Worm (Caenorhabditis elegans) whole organism, L3 larva: Measurements from ENCODE around the gene C30B5.17.

Source experiments
- R02D3.7 ChIP-seq: fragments of 150-350 bp; optimal IDR thresholded peaks from 2 replicates; lab custom pipeline; 2014; ENCODE audit warnings: missing biosample characterization, missing genetic modification characterization
- ZK546.5 ChIP-seq: sonication (generic microtip); optimal IDR thresholded peaks from 2 replicates; lab custom pipeline; 2017; ENCODE audit warnings: missing biosample characterization, missing genetic modification characterization
- ama-1 ChIP-seq: fragments of 150-350 bp; optimal IDR thresholded peaks from 2 replicates; lab custom pipeline; 2018
- ceh-16 ChIP-seq: sonication (generic microtip); optimal IDR thresholded peaks from 2 replicates; lab custom pipeline; 2017; ENCODE audit warnings: missing biosample characterization, missing genetic modification characterization
- ceh-28 ChIP-seq: fragments of 150-350 bp; optimal IDR thresholded peaks from 2 replicates; lab custom pipeline; 2014; ENCODE audit warnings: missing biosample characterization, missing genetic modification reagents, missing genetic modification characterization
- ceh-82 ChIP-seq: fragments of 150-350 bp; optimal IDR thresholded peaks from 2 replicates; lab custom pipeline; 2014; ENCODE audit warnings: missing biosample characterization, missing genetic modification characterization
- ceh-9 ChIP-seq: sonication (generic microtip); optimal IDR thresholded peaks from 2 replicates; lab custom pipeline; 2018; ENCODE audit warnings: missing biosample characterization, missing genetic modification characterization
- daf-12 ChIP-seq: fragments of 150-350 bp; optimal IDR thresholded peaks from 2 replicates; lab custom pipeline; 2014; ENCODE audit warnings: missing biosample characterization, missing genetic modification reagents, missing genetic modification characterization
- egl-5 ChIP-seq: fragments of 150-350 bp; optimal IDR thresholded peaks from 2 replicates; lab custom pipeline; 2017; ENCODE audit warnings: missing biosample characterization, missing genetic modification reagents, missing genetic modification characterization, inconsistent platforms
- elt-1 ChIP-seq: fragments of 150-350 bp; optimal IDR thresholded peaks from 2 replicates; lab custom pipeline; 2014; ENCODE audit warnings: missing biosample characterization, missing genetic modification characterization
- eor-1 ChIP-seq, 2 experiments: fragments of 150-350 bp; optimal IDR thresholded peaks; 2 replicates each; lab custom pipeline; 2014 to 2018; ENCODE audit warnings: missing biosample characterization in 2 of 2, missing genetic modification characterization in 2 of 2
- fkh-10 ChIP-seq: sonication (generic microtip); optimal IDR thresholded peaks from 2 replicates; lab custom pipeline; 2017; ENCODE audit warnings: missing biosample characterization, missing genetic modification reagents, missing genetic modification characterization
- fkh-2 ChIP-seq: fragments of 150-350 bp; optimal IDR thresholded peaks from 2 replicates; lab custom pipeline; 2014; ENCODE audit warnings: missing biosample characterization, missing genetic modification reagents, missing genetic modification characterization
- hmg-11 ChIP-seq: sonication (generic microtip); optimal IDR thresholded peaks from 2 replicates; lab custom pipeline; 2016; ENCODE audit warnings: missing genetic modification characterization, missing compliant biosample characterization
- jun-1 ChIP-seq: fragments of 150-350 bp; optimal IDR thresholded peaks from 2 replicates; lab custom pipeline; 2014; ENCODE audit warnings: missing biosample characterization, missing genetic modification reagents, missing genetic modification characterization
- lin-15B ChIP-seq: fragments of 150-350 bp; optimal IDR thresholded peaks from 2 replicates; lab custom pipeline; 2014; ENCODE audit warnings: missing biosample characterization, missing genetic modification characterization
- lin-39 ChIP-seq: fragments of 150-350 bp; optimal IDR thresholded peaks from 2 replicates; lab custom pipeline; 2018; ENCODE audit warnings: missing biosample characterization, missing genetic modification reagents, missing genetic modification characterization
- lsy-12 ChIP-seq: sonication (generic microtip); optimal IDR thresholded peaks from 2 replicates; lab custom pipeline; 2016; ENCODE audit warnings: mild to moderate bottlenecking, missing genetic modification characterization, missing compliant biosample characterization
- mdl-1 ChIP-seq: fragments of 150-350 bp; optimal IDR thresholded peaks from 2 replicates; lab custom pipeline; 2014; ENCODE audit warnings: missing biosample characterization, missing genetic modification characterization
- mml-1 ChIP-seq: fragments of 150-350 bp; sonication (generic microtip); optimal IDR thresholded peaks from 3 replicates; lab custom pipeline; 2014; ENCODE audit warnings: missing biosample characterization, missing genetic modification characterization
- nfya-1 ChIP-seq: sonication (generic microtip); optimal IDR thresholded peaks from 2 replicates; lab custom pipeline; 2017; ENCODE audit warnings: missing genetic modification characterization, mild to moderate bottlenecking, missing compliant biosample characterization, antibody characterized with exemption, moderate library complexity; ENCODE audit not compliant: insufficient read depth
- nhr-11 ChIP-seq: fragments of 150-350 bp; optimal IDR thresholded peaks from 2 replicates; lab custom pipeline; 2014; ENCODE audit warnings: missing biosample characterization, missing genetic modification characterization
- nhr-12 ChIP-seq: fragments of 150-350 bp; optimal IDR thresholded peaks from 2 replicates; lab custom pipeline; 2014; ENCODE audit warnings: missing biosample characterization, missing genetic modification characterization
- nhr-237 ChIP-seq: fragments of 150-350 bp; optimal IDR thresholded peaks from 2 replicates; lab custom pipeline; 2014; ENCODE audit warnings: missing biosample characterization, missing genetic modification characterization
- nhr-25 ChIP-seq: sonication (generic microtip); optimal IDR thresholded peaks from 2 replicates; lab custom pipeline; 2017; ENCODE audit warnings: missing biosample characterization, missing genetic modification characterization
- nhr-77 ChIP-seq: fragments of 150-350 bp; optimal IDR thresholded peaks from 2 replicates; lab custom pipeline; 2014; ENCODE audit warnings: missing biosample characterization, missing genetic modification characterization
- pha-4 ChIP-seq: fragments of 150-350 bp; optimal IDR thresholded peaks from 2 replicates; lab custom pipeline; 2014; ENCODE audit warnings: missing biosample characterization, missing genetic modification reagents, missing genetic modification characterization
- pqm-1 ChIP-seq: fragments of 150-350 bp; optimal IDR thresholded peaks from 2 replicates; lab custom pipeline; 2017; ENCODE audit warnings: missing biosample characterization, missing genetic modification characterization, inconsistent platforms
- snpc-4 ChIP-seq: fragments of 150-350 bp; optimal IDR thresholded peaks from 2 replicates; lab custom pipeline; 2014; ENCODE audit warnings: missing biosample characterization, missing genetic modification characterization
- tbx-2 ChIP-seq: sonication (generic microtip); optimal IDR thresholded peaks from 2 replicates; lab custom pipeline; 2016; ENCODE audit warnings: mild to moderate bottlenecking, missing genetic modification characterization, missing compliant biosample characterization
- unc-62 ChIP-seq: fragments of 150-350 bp; sonication (generic microtip); optimal IDR thresholded peaks from 4 replicates; lab custom pipeline; 2014; ENCODE audit warnings: missing biosample characterization, missing genetic modification reagents, missing genetic modification characterization
- zag-1 ChIP-seq: fragments of 150-350 bp; optimal IDR thresholded peaks from 2 replicates; lab custom pipeline; 2014; ENCODE audit warnings: missing biosample characterization, missing genetic modification characterization
- ztf-11 ChIP-seq: fragments of 150-350 bp; optimal IDR thresholded peaks from 2 replicates; lab custom pipeline; 2014; ENCODE audit warnings: missing biosample characterization, missing genetic modification characterization

The C30B5.17 gene

ce11 chrII:6170236-6170635 is 32.6 kb downstream of the C30B5.17 start:
- TF ChIP-seq lin-39 (peak; percentile 10), lin-15B (tag; lab: Kevin White, UChicago) (no peak), egl-5 (peak; percentile 54), unc-62 (GFP tag; lab: Kevin White, UChicago) (no peak), ztf-11 (tag; lab: Kevin White, UChicago) (no peak), ceh-16 (tag; lab: Kevin White, UChicago) (no peak), lsy-12 (tag; lab: Kevin White, UChicago) (no peak), zag-1 (tag; lab: Kevin White, UChicago) (no peak)

ce11 chrII:6169156-6169555 is 33.7 kb downstream of the C30B5.17 start, which contains the start of gene hst-3.1:
Gene hst-3.1 (minus strand): TSS chrII:6169256.
- TF ChIP-seq daf-12 (tag; lab: Kevin White, UChicago) (no peak), pqm-1 (tag; lab: Kevin White, UChicago) (no peak), ceh-28 (tag; lab: Kevin White, UChicago) (no peak), elt-1 (tag; lab: Kevin White, UChicago) (no peak), fkh-10 (no peak)

DNA sequence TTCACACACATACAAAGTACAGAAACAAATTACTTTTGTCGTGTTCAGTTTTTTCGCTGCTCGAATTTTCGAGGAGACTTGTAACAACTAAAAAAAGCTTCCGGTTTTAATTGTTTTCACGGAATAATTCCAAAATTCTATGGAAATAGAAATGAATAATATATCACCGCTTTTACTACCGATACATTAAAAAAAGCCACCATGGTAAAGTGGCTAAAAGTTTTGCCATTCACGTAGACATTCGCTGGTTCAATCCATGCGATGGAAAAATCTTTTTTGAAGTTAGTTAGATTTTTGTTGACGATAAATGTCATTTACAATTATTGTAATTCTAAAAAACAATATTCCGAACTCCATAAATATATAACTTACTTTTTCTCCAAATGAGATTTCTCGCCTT is 34.1 kb downstream of the C30B5.17 start:
- TF ChIP-seq snpc-4 (tag; lab: Kevin White, UChicago) (no peak), eor-1 (tag; optimal IDR thresholded peaks at IDR 0.05; lab: Kevin White, UChicago) (no peak), mdl-1 (tag; lab: Kevin White, UChicago) (no peak), nhr-77 (tag; lab: Kevin White, UChicago) (no peak), fkh-2 (tag; lab: Kevin White, UChicago) (no peak), pha-4 (tag; lab: Kevin White, UChicago) (no peak), lin-15B (tag; lab: Kevin White, UChicago) (no peak), nhr-11 (tag; lab: Kevin White, UChicago) (no peak)

DNA sequence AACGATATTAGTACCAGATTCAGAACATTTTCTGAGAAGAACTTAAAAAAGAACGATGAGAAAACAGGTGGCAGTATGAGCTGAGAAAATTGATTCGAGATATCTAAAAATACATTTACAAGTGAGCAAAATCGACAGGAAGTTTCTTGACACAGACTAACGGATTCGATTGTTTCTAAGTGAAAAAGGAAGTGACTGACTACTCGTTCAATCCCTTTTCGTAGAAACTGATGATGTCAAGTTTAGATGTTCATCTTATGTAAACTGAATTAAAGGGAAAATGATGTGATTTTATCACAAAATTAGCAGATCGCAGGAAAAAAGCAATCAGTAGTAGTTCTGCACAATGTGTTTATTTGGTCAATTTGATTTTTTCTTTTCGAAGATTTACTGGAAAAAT is 37.7 kb downstream of the C30B5.17 start:
- TF ChIP-seq fkh-10 (peak; percentile 68), ceh-82 (tag; lab: Kevin White, UChicago) (no peak)
- TF ChIP-seq, all 47 proteins: peak for 1

- TF ChIP-seq lin-39 (no peak), zag-1 (tag; lab: Kevin White, UChicago) (no peak), tbx-2 (tag; lab: Kevin White, UChicago) (no peak), nhr-237 (tag; lab: Kevin White, UChicago) (no peak), nfya-1 (tag; lab: Kevin White, UChicago) (no peak), elt-1 (tag; lab: Kevin White, UChicago) (no peak)
Measured at ce11 chrII:6160994-6161393, 41.8 kb downstream of the C30B5.17 start, which contains the start of gene exp-1. Gene exp-1 (minus strand): TSS chrII:6161094.

DNA sequence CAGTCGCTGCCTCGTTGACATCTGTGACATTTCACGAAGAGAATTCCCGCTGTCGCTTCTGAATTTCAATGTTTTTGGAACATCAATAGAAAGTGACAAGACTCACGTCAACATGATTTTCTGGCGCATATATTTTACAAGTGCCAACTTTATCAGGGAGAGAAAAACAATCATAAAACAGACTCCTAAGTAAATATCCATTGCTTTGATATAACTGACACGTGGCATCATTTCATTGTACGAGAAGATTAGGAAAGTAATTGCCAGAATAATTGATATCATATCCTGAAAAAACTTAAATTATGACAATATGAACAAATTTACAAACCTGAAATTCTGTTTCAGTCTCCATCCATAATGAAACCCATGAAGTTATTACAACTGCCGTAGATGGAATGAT is 44.7 kb downstream of the C30B5.17 start:
- TF ChIP-seq ZK546.5 (tag; lab: Kevin White, UChicago): no peak
- TF ChIP-seq mdl-1 (tag; lab: Kevin White, UChicago): no peak
- no peak for TF ChIP-seq nhr-25 (tag; lab: Kevin White, UChicago)
- no peak for TF ChIP-seq nfya-1 (tag; lab: Kevin White, UChicago)
- TF ChIP-seq tbx-2 (tag; lab: Kevin White, UChicago): no peak
- TF ChIP-seq R02D3.7 (tag; lab: Kevin White, UChicago): no peak
- TF ChIP-seq hmg-11 (tag; lab: Kevin White, UChicago): no peak
- no peak for TF ChIP-seq mml-1 (tag; lab: Kevin White, UChicago)
- TF ChIP-seq jun-1 (tag; lab: Kevin White, UChicago): no peak
- TF ChIP-seq ama-1 (lab: Kevin White, UChicago): no peak
- TF ChIP-seq nhr-237 (tag; lab: Kevin White, UChicago): no peak
- no peak for TF ChIP-seq nhr-12 (tag; lab: Kevin White, UChicago)
- no peak for TF ChIP-seq ceh-9 (tag; lab: Kevin White, UChicago)
- no peak for TF ChIP-seq eor-1 (tag; optimal IDR thresholded peaks at IDR 0.05; lab: Kevin White, UChicago)
- no peak for TF ChIP-seq lin-15B (tag; lab: Kevin White, UChicago)
- no peak for TF ChIP-seq zag-1 (tag; lab: Kevin White, UChicago)
- TF ChIP-seq, all 47 proteins: peak for 0
